Worm (Caenorhabditis elegans) whole organism, young adult: ENCODE measurements around the gene npr-26.

Source experiments
- B0336.3 ChIP-seq: fragments of 200-800 bp; sonication (Bioruptor generic); IDR thresholded peaks from 2 replicates; pipeline ENCODE4 v1.3.6; 2022; ENCODE audit warnings: missing genetic modification characterization, missing compliant biosample characterization
- C17E4.6 ChIP-seq: fragments of 200-800 bp; sonication (Bioruptor generic); IDR thresholded peaks from 2 replicates; pipeline ENCODE4 v1.3.6; 2022; ENCODE audit warnings: missing genetic modification reagents, missing genetic modification characterization, missing compliant biosample characterization
- F22D6.2 ChIP-seq: sonication (generic microtip); optimal IDR thresholded peaks from 2 replicates; lab custom pipeline; 2016; ENCODE audit warnings: mild to moderate bottlenecking, missing genetic modification characterization, missing compliant biosample characterization
- F57A8.1 ChIP-seq: fragments of 200-800 bp; sonication (Bioruptor generic); optimal IDR thresholded peaks from 2 replicates; lab custom pipeline; 2018; ENCODE audit warnings: mild to moderate bottlenecking, missing genetic modification characterization, moderate library complexity, missing compliant biosample characterization
- F57C9.4 ChIP-seq: sonication (generic microtip); optimal IDR thresholded peaks from 2 replicates; lab custom pipeline; 2017; ENCODE audit warnings: mild to moderate bottlenecking, missing genetic modification characterization, missing compliant biosample characterization
- T26A5.8 ChIP-seq: sonication (generic microtip); optimal IDR thresholded peaks from 2 replicates; lab custom pipeline; 2016; ENCODE audit warnings: missing genetic modification characterization, missing compliant biosample characterization
- Y56A3A.18 ChIP-seq: fragments of 200-800 bp; sonication (Bioruptor generic); IDR thresholded peaks from 2 replicates; pipeline ENCODE4 v1.3.6; 2022; ENCODE audit warnings: missing genetic modification reagents, missing genetic modification characterization, missing compliant biosample characterization
- ama-1 ChIP-seq, 3 experiments: fragments of 150-350 bp in 1 of 3; sonication (generic microtip) in 2 of 3; optimal IDR thresholded peaks; 2 replicates each; lab custom pipeline; 2014 to 2018; ENCODE audit warnings: missing biosample characterization in 2 of 3, missing genetic modification characterization in 2 of 3, missing genetic modification reagents in 2 of 3
- aptf-2 ChIP-seq: fragments of 200-800 bp; sonication (Bioruptor generic); conservative IDR thresholded peaks from 2 replicates; pipeline ENCODE4 v1.3.6; 2022; ENCODE audit warnings: missing genetic modification reagents, missing genetic modification characterization, missing compliant biosample characterization
- bed-2 ChIP-seq: fragments of 200-800 bp; sonication (Bioruptor generic); IDR thresholded peaks from 2 replicates; pipeline ENCODE4 v1.3.6; 2022; ENCODE audit warnings: missing genetic modification reagents, missing genetic modification characterization, missing compliant biosample characterization
- ceh-91 ChIP-seq: fragments of 200-800 bp; sonication (Bioruptor generic); IDR thresholded peaks from 2 replicates; pipeline ENCODE4 v1.3.6; 2022; ENCODE audit warnings: missing genetic modification reagents, missing genetic modification characterization, missing compliant biosample characterization
- chd-7 ChIP-seq: sonication (generic microtip); optimal IDR thresholded peaks from 2 replicates; lab custom pipeline; 2016; ENCODE audit warnings: mild to moderate bottlenecking, missing genetic modification characterization, moderate library complexity, missing compliant biosample characterization
- die-1 ChIP-seq: sonication (generic microtip); optimal IDR thresholded peaks from 2 replicates; lab custom pipeline; 2016; ENCODE audit warnings: missing genotype, mild to moderate bottlenecking, missing genetic modification characterization, missing compliant biosample characterization
- dox-1 ChIP-seq: fragments of 200-800 bp; sonication (Bioruptor generic); IDR thresholded peaks from 2 replicates; pipeline ENCODE4 v1.3.6; 2022; ENCODE audit warnings: missing genetic modification reagents, missing genetic modification characterization, missing compliant biosample characterization
- dpff-1 ChIP-seq: sonication (generic microtip); optimal IDR thresholded peaks from 2 replicates; lab custom pipeline; 2017; ENCODE audit warnings: mild to moderate bottlenecking, missing genetic modification characterization, missing compliant biosample characterization
- dpl-1 ChIP-seq: fragments of 150-350 bp; optimal IDR thresholded peaks from 2 replicates; lab custom pipeline; 2014; ENCODE audit warnings: missing biosample characterization, missing genetic modification reagents, missing genetic modification characterization
- egl-18 ChIP-seq: fragments of 200-800 bp; sonication (Bioruptor generic); IDR thresholded peaks from 2 replicates; pipeline ENCODE4 v1.3.6; 2022; ENCODE audit warnings: missing genetic modification reagents, missing genetic modification characterization, missing compliant biosample characterization
- ets-4 ChIP-seq: fragments of 200-800 bp; sonication (Bioruptor generic); optimal IDR thresholded peaks from 2 replicates; lab custom pipeline; 2018; ENCODE audit warnings: mild to moderate bottlenecking, missing genetic modification characterization, missing compliant biosample characterization
- fkh-3 ChIP-seq: sonication (generic microtip); optimal IDR thresholded peaks from 2 replicates; lab custom pipeline; 2016; ENCODE audit warnings: mild to moderate bottlenecking, missing genetic modification characterization, missing compliant biosample characterization
- hlh-26 ChIP-seq: fragments of 200-800 bp; sonication (Bioruptor generic); conservative IDR thresholded peaks from 2 replicates; pipeline ENCODE4 v1.3.6; 2022; ENCODE audit warnings: missing genetic modification reagents, missing genetic modification characterization, missing compliant biosample characterization
- hmg-1.2 ChIP-seq: fragments of 200-800 bp; sonication (Bioruptor generic); IDR thresholded peaks from 2 replicates; pipeline ENCODE4 v1.3.6; 2022; ENCODE audit warnings: missing genetic modification reagents, missing genetic modification characterization, missing compliant biosample characterization
- hmg-20 ChIP-seq: fragments of 200-800 bp; sonication (Bioruptor generic); IDR thresholded peaks from 2 replicates; pipeline ENCODE4 v1.3.6; 2022; ENCODE audit warnings: missing genetic modification reagents, missing genetic modification characterization, missing compliant biosample characterization
- hrde-1 ChIP-seq: sonication (generic microtip); optimal IDR thresholded peaks from 2 replicates; lab custom pipeline; 2016; ENCODE audit warnings: missing genetic modification characterization, mild to moderate bottlenecking, missing compliant biosample characterization, moderate library complexity, missing genotype, missing genetic modification reagents, borderline replicate concordance
- hsf-1 ChIP-seq: fragments of 200-800 bp; sonication (Bioruptor generic); IDR thresholded peaks from 2 replicates; pipeline ENCODE4 v1.3.6; 2022; ENCODE audit warnings: missing genetic modification reagents, missing genetic modification characterization, missing compliant biosample characterization
- lin-54 ChIP-seq: fragments of 200-800 bp; sonication (Bioruptor generic); optimal IDR thresholded peaks from 2 replicates; lab custom pipeline; 2018; ENCODE audit warnings: mild to moderate bottlenecking, missing genetic modification characterization, missing compliant biosample characterization
- madf-8 ChIP-seq: fragments of 200-800 bp; sonication (Bioruptor generic); conservative IDR thresholded peaks from 2 replicates; pipeline ENCODE4 v1.3.6; 2022; ENCODE audit warnings: missing genetic modification reagents, missing genetic modification characterization, missing compliant biosample characterization
- mcd-1 ChIP-seq: fragments of 200-800 bp; sonication (Bioruptor generic); IDR thresholded peaks from 2 replicates; pipeline ENCODE4 v1.3.6; 2022; ENCODE audit warnings: missing genetic modification reagents, missing genetic modification characterization, missing compliant biosample characterization
- mes-4 ChIP-seq: sonication (generic microtip); optimal IDR thresholded peaks from 2 replicates; lab custom pipeline; 2016; ENCODE audit warnings: missing genotype, missing genetic modification characterization, missing compliant biosample characterization
- nhr-179 ChIP-seq: sonication (generic microtip); optimal IDR thresholded peaks from 2 replicates; lab custom pipeline; 2016; ENCODE audit warnings: mild to moderate bottlenecking, missing genetic modification characterization, missing compliant biosample characterization
- nhr-80 ChIP-seq: sonication (generic microtip); optimal IDR thresholded peaks from 2 replicates; lab custom pipeline; 2016; ENCODE audit warnings: missing genetic modification characterization, missing compliant biosample characterization
- repo-1 ChIP-seq: sonication (generic microtip); optimal IDR thresholded peaks from 2 replicates; lab custom pipeline; 2017; ENCODE audit warnings: mild to moderate bottlenecking, missing genetic modification characterization, missing compliant biosample characterization
- rpc-1 ChIP-seq, 2 experiments: fragments of 150-350 bp in 1 of 2; sonication (generic microtip) in 1 of 2; optimal IDR thresholded peaks; 2 replicates each; lab custom pipeline; 2014 to 2018; ENCODE audit warnings: missing biosample characterization in 1 of 2, missing genetic modification characterization in 1 of 2, missing genetic modification reagents in 1 of 2, missing genotype in 1 of 2
- sea-2 ChIP-seq: fragments of 200-800 bp; sonication (Bioruptor generic); IDR thresholded peaks from 2 replicates; pipeline ENCODE4 v1.3.6; 2022; ENCODE audit warnings: missing genetic modification characterization, missing compliant biosample characterization
- tlf-1 ChIP-seq: fragments of 200-800 bp; sonication (Bioruptor generic); optimal IDR thresholded peaks from 2 replicates; lab custom pipeline; 2018; ENCODE audit warnings: mild to moderate bottlenecking, missing genetic modification characterization, missing compliant biosample characterization
- xnd-1 ChIP-seq: sonication (generic microtip); optimal IDR thresholded peaks from 2 replicates; lab custom pipeline; 2016; ENCODE audit warnings: missing genotype, missing genetic modification reagents, missing genetic modification characterization, missing compliant biosample characterization
- ztf-18 ChIP-seq: sonication (generic microtip); optimal IDR thresholded peaks from 2 replicates; lab custom pipeline; 2016; ENCODE audit warnings: missing genotype, mild to moderate bottlenecking, missing genetic modification characterization, missing compliant biosample characterization
- ztf-25 ChIP-seq: fragments of 200-800 bp; sonication (Bioruptor generic); IDR thresholded peaks from 2 replicates; pipeline ENCODE4 v1.3.6; 2022; ENCODE audit warnings: missing genetic modification reagents, missing genetic modification characterization, missing compliant biosample characterization
- ztf-26 ChIP-seq: sonication (generic microtip); optimal IDR thresholded peaks from 2 replicates; lab custom pipeline; 2017; ENCODE audit warnings: missing genetic modification characterization, missing compliant biosample characterization
- ztf-3 ChIP-seq: fragments of 200-800 bp; sonication (Bioruptor generic); optimal IDR thresholded peaks from 2 replicates; lab custom pipeline; 2018; ENCODE audit warnings: mild to moderate bottlenecking, missing genetic modification characterization, missing compliant biosample characterization

npr-26 gene

ce11 chrIV:17448319-17448718 is 30.7 kb upstream of the npr-26 start:
- TF ChIP-seq rpc-1 (optimal IDR thresholded peaks at IDR 0.05; lab: Kevin White, UChicago) (no peak), rpc-1 (tag; optimal IDR thresholded peaks at IDR 0.05; lab: Kevin White, UChicago) (no peak), nhr-80 (peak; percentile 70)
- TF ChIP-seq, all 124 proteins: peak for 1

DNA sequence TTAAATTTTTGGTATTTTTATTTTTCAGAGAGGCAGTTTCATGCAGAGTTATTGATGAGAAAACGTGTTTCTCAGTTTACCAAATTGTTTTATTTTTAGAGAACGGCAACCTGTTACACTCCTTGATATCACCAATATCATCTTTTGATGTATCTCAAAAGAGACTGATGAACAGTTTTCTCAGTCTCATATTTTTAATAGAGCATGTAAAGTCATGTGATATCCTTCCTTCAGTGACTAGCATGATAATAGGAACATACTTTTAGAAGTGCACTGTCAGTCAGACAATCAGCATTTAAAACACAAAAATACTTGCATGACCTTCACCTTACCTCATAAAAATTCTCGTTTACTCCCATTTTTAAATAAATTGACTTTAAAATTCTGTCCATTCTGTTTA is 24.9 kb upstream of the npr-26 start, which contains the start of gene F11E6.11:
TSS of gene F11E6.11 (plus strand) at position 325 of the 400 bp plus-strand sequence.
- TF ChIP-seq Y56A3A.18 (no peak), sea-2 (GFP tag; lab: Robert Waterston, UW) (no peak), F57C9.4 (tag; lab: Kevin White, UChicago) (no peak), ets-4 (GFP tag; lab: Kevin White, UChicago) (no peak), mcd-1 (GFP tag; lab: Robert Waterston, UW) (no peak), ztf-25 (GFP tag; lab: Robert Waterston, UW) (no peak), lin-54 (GFP tag; lab: Kevin White, UChicago) (no peak), dox-1 (no peak), repo-1 (tag; lab: Kevin White, UChicago) (no peak), F22D6.2 (no peak), die-1 (tag; lab: Kevin White, UChicago) (no peak), B0336.3 (GFP tag; lab: Robert Waterston, UW) (no peak), chd-7 (tag; lab: Kevin White, UChicago) (no peak), F57A8.1 (GFP tag; lab: Kevin White, UChicago) (no peak), hsf-1 (GFP tag; lab: Robert Waterston, UW) (no peak), dpl-1 (GFP tag; lab: Kevin White, UChicago) (no peak), bed-2 (GFP tag; lab: Robert Waterston, UW) (no peak), xnd-1 (tag; lab: Kevin White, UChicago) (no peak), hmg-1.2 (GFP tag; lab: Robert Waterston, UW) (no peak), dpff-1 (tag; lab: Kevin White, UChicago) (no peak)

- no peak for TF ChIP-seq hlh-26
- TF ChIP-seq aptf-2 = no peak
- no peak for TF ChIP-seq rpc-1 (optimal IDR thresholded peaks at IDR 0.05; lab: Kevin White, UChicago)
- no peak for TF ChIP-seq rpc-1 (tag; optimal IDR thresholded peaks at IDR 0.05; lab: Kevin White, UChicago)
- no peak for TF ChIP-seq Y56A3A.18
- TF ChIP-seq dpl-1 (GFP tag; lab: Kevin White, UChicago) = no peak
- TF ChIP-seq, all 124 proteins: peak for 0
Observed at ce11 chrIV:17441260-17441659, 23.6 kb upstream of the npr-26 start.

DNA sequence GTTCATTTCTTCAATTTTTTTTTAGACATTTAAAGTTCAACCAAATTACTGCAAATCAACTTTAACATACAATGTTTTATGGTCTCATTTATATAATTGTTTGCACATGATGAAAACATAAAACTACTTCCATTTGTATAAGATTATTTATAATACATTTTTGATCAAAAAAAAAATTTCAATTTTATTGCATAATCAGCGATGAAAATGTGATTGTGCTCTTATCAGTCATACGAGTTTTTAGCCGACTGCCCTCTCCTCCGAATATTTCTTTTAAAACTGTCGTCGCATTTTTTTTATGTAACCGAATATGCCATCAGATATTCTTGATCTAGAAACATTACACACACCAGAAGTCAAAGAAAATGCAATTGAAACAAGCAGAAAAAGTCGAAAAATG is 22.8 kb upstream of the npr-26 start, which contains the start of gene F08A7.1:
TSS of gene F08A7.1 (plus strand) at position 191 of the 400 bp plus-strand sequence.
- no peak for TF ChIP-seq hrde-1 (tag; lab: Kevin White, UChicago)
- no peak for TF ChIP-seq ztf-18 (tag; lab: Kevin White, UChicago)
- no peak for TF ChIP-seq ztf-26 (tag; lab: Kevin White, UChicago)
- peak; percentile 52 for TF ChIP-seq nhr-80
- no peak for TF ChIP-seq fkh-3
- no peak for TF ChIP-seq mes-4
- TF ChIP-seq, all 124 proteins: peak for 1

DNA sequence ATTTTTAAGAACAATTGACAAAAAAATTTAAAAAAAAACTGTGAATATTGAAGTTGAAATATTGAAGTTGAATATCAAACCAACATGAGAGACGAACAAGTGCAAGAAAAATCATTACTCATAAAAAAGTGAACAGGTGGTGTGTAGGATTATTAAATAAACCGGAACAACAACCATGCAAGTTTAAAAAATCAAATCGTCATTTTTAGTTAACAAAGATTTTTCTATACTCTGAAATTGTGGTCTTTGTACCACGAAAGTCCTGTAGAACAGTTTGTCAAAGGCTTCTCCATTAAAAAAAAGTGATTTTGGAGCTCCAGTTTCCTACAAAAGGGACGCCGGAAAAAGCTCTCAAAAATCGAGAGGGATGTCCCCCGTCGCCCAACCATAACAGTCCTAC is 22.4 kb upstream of the npr-26 start, which contains the start of gene C06A12.19:
TSS of gene C06A12.19 (minus strand) at position 101 of the 400 bp plus-strand sequence.
- TF ChIP-seq ztf-3 (GFP tag; lab: Kevin White, UChicago) (no peak), tlf-1 (no peak), T26A5.8 (tag; lab: Kevin White, UChicago) (no peak), nhr-179 (tag; lab: Kevin White, UChicago) (no peak), hsf-1 (GFP tag; lab: Robert Waterston, UW) (no peak), egl-18 (GFP tag; lab: Robert Waterston, UW) (no peak), ama-1 (optimal IDR thresholded peaks at IDR 0.05; lab: Kevin White, UChicago) (no peak), ama-1 (GFP tag; optimal IDR thresholded peaks at IDR 0.05; lab: Kevin White, UChicago) (no peak), F22D6.2 (no peak), ztf-18 (tag; lab: Kevin White, UChicago) (no peak), ceh-91 (no peak), madf-8 (GFP tag; lab: Robert Waterston, UW) (no peak), C17E4.6 (GFP tag; lab: Robert Waterston, UW) (no peak), hmg-20 (GFP tag; lab: Robert Waterston, UW) (no peak)
